Fruit fly (Drosophila melanogaster) ovary, adult (tissue): ENCODE measurements around the gene gdl.
A peak's percentile ranks its signal among the peaks of the same experiment; 100 is the strongest.

Source experiments
- CG17801 ChIP-seq: fragments of 200-800 bp; optimal IDR thresholded peaks from 2 replicates; lab custom pipeline; 2019; ENCODE audit warnings: missing biosample characterization, mild to moderate bottlenecking, missing genetic modification characterization, moderate library complexity; ENCODE audit not compliant: partially characterized antibody

Gene gdl

DNA sequence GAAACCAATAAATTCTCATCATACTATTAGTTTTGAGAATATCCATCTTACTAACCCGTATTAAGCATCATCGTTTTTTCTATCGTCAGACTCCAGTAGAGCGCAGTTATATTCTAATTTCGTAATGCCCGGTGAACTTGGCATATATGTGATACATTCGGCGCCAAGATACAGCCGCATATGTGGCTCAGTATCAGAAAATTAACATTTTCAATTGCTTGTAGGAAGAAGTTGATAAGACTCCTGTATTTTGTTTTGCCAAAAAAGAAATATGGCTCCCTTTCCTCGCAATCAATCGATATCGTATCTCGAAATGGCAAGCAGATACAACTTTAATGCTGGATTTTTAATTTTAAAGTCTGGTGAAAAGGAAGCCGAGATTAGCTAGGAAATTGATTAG, 15.9 kb downstream of the gdl start, which contains the start of gene CG33986:
CG33986 (minus strand) TSS at position 101 of the 400 bp plus-strand sequence.
- TF ChIP-seq CG17801: no peak

DNA sequence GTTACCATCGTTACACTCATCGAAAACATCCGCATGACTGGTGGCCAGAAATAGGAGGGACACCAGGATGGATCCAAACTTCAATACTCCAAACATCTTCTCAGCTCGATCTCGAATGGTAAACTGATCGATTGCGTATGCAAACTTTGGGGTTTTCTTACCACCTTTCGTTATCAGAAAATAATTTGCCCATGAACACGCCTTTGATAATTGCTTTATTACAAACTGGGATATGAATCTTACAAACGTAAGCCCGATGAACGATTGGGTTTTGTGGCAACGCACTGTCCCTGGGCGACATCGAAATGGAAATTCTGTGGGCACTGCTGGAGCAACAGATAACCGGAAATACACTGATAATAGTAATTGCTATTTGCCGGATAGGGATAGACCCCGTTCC, 17.5 kb downstream of the gdl start, which contains the start of gene CG33985:
CG33985 (minus strand) TSS at position 101 of the 400 bp plus-strand sequence.
- no peak for TF ChIP-seq CG17801

DNA sequence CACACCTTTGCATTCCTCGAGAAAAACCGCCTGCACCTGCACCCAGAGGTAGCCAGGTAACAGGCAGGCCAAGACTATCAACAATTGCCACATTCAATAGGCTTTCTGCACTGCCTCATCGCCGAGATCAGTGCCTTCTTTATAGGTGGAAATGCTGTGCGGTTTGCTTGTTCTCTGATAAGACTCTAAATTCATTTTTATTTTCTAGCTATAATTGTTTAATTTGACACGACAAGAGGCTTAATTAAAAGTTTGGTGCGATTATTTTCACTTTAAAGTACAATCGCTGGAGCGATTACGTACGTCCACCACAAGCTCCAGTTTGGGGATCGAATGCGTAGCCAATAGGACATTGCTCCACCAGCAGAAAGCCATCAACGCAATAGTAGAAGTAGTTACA, 18.2 kb downstream of the gdl start, which contains the start of gene CG42729:
CG42729 (minus strand) TSS at position 101 of the 400 bp plus-strand sequence.
- TF ChIP-seq CG17801: no peak

DNA sequence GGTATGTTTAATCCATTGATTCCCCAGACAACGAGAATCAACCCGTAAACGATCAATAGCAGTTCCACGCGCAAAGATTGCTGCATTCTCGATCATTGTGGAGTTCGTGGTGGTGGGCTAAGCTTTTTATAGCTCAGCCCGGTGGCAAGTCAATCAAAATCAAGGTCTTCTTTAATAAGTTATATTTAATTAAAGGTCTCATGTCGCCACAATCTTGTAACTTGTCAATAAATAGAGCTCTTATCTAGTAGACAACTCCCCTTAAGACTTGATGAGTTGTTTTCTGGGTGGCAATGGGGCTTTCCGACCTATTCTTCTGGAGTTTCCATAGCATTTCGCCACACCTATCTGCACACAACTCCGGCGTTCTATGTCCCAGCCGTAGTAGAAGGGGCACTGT, 18.9 kb downstream of the gdl start, which contains the start of gene CG42728:
CG42728 (minus strand) TSS at position 101 of the 400 bp plus-strand sequence.
- no peak for TF ChIP-seq CG17801

DNA sequence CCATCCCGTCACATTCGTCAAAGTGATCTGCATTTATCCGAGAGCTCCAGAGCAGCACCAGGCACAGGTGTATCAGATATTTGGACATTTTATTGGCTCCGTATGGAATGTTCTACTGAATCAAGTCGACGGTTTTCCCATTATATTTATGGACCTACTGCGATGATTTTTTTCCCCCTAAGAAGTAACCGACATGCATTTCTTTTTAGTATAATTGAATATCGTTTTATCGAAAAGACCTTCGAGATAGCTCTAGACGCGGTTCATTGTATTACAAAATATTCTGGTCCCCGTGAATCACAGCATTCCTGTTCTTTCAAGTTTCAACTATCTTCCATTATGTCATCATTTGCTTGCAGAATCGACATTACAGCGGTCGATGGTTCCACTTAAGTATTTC, 19.9 kb downstream of the gdl start, which contains the start of gene obst-H:
obst-H (minus strand) TSS at position 101 of the 400 bp plus-strand sequence.
- no peak for TF ChIP-seq CG17801

DNA sequence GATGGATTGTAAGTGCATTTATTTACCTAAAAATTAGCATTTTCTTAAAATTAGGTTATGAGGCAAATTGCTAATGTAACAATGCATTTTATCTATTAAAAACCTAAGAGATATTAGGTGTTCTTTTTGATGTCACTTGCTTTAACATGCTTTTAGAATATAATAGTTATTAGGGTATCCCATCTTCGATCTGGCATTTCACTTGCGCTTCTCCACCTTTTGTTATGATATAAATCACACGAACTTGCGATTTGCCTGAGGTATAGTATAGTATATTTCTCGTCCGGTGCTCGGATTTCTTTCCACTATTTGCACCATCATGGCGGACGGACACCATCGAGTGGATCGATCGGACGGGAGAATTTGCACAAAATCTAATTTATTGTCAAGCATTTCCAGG, 20.8 kb downstream of the gdl start:
- TF ChIP-seq CG17801: no peak

DNA sequence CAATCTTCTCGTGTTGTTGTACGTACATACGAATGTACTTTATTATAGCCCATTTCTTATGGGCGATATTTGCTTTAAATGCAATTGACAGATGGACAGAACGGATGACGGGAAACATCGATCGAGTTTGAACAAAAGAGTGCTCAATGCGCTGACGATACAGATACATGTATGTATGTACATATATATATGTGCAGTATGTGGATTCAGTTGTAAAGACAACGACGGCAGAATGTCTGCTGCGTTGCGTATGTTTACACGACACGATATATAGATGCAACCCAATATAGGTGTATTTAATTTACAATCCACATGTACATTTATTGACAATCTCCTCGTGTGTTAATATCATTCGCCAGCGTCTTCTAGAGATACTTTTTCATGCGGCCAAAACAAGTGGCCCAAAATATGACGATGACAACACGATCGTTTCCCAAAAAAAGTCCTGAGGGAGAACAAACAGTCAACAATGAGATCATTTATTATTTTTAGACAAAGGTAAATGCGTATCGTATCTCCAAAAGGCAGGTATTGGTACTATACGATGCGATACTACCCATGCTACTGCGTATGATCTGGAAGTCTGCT, 21.5 kb downstream of the gdl start:
- no peak for TF ChIP-seq CG17801

DNA sequence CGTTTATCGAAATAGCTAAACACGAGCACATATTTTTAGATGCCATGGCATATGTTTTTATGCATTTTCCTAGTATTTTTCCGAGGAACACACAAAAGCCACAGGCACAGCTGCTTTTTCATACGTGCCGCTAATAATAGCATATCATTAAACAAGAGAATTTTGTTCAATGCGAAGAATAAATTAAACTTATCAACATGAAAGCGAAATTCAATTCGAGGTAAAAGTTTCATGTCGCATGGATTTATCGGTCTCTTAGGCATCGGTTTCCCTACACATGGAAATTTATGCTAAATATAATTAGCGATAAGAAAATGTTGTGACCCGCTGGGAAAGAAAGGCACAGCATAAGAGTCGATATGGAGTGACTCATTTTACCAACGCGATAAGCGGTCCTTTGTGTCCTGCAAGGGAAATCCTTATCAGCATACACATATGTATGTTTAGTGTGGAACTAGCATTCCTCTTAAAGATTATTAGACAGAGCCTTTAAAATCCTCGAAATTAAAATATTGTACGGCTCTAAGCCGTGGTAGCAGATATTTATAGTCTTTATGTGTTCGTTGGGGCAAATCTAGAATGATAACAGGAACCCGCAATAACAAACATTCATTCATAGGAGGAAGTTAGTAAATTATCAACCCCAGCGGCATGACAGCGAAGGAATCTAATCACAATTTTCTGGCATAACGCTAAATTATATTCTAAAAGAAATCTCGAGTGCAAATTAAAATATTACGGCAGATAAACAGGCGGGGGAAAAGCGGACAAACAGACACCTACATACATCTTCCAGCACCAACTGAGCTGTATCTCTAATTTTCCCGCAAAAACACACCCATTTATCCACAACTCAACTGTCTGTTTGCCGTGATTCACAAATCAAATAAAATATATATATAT, 22.4 kb downstream of the gdl start, which contains the start of gene CG43248:
CG43248 (minus strand) TSS at position 51 of the 903 bp plus-strand sequence.
- TF ChIP-seq CG17801: no peak

- no peak for TF ChIP-seq CG17801
Observed at dm6 chr3L:15532368-15533030, 23.3 kb downstream of the gdl start.

- TF ChIP-seq CG17801: no peak
Observed at dm6 chr3L:15533402-15534129, 24.3 kb downstream of the gdl start.

- TF ChIP-seq CG17801: no peak
Observed at dm6 chr3L:15534274-15535227, 25.3 kb downstream of the gdl start.

- peak; percentile 1 for TF ChIP-seq CG17801
Observed at dm6 chr3L:15535228-15535598, 26.0 kb downstream of the gdl start, which contains the start of gene CrebA. TSS of gene CrebA (plus strand) at chr3L:15535395.

dm6 chr3L:15535800-15536225, 26.6 kb downstream of the gdl start:
- TF ChIP-seq CG17801: no peak

dm6 chr3L:15536550-15536949, 27.3 kb downstream of the gdl start:
- TF ChIP-seq CG17801: no peak
